Worm (Caenorhabditis elegans) whole organism, young adult: ENCODE results near the gene clec-164.

ENCODE experiments used
- F23B12.7 ChIP-seq: sonication (generic microtip); optimal IDR thresholded peaks from 2 replicates; lab custom pipeline; 2017; ENCODE audit warnings: missing genetic modification characterization, mild to moderate bottlenecking, missing compliant biosample characterization, antibody characterized with exemption, moderate library complexity; ENCODE audit not compliant: insufficient read depth
- Y53G8AR.9 ChIP-seq: fragments of 200-800 bp; sonication (Bioruptor generic); conservative IDR thresholded peaks from 2 replicates; pipeline ENCODE4 v1.3.6; 2022; ENCODE audit warnings: missing genetic modification reagents, missing genetic modification characterization, missing compliant biosample characterization
- ama-1 ChIP-seq, 3 experiments: fragments of 150-350 bp in 1 of 3; sonication (generic microtip) in 2 of 3; optimal IDR thresholded peaks; 2 replicates each; lab custom pipeline; 2014 to 2018; ENCODE audit warnings: missing biosample characterization in 2 of 3, missing genetic modification characterization in 2 of 3, missing genetic modification reagents in 2 of 3
- athp-1 ChIP-seq: sonication (generic microtip); optimal IDR thresholded peaks from 2 replicates; lab custom pipeline; 2017; ENCODE audit warnings: mild to moderate bottlenecking, missing genetic modification characterization, missing compliant biosample characterization
- efl-1 ChIP-seq: fragments of 150-350 bp; optimal IDR thresholded peaks from 2 replicates; lab custom pipeline; 2014; ENCODE audit warnings: missing biosample characterization, missing genetic modification reagents, missing genetic modification characterization
- hmg-1.2 ChIP-seq: fragments of 200-800 bp; sonication (Bioruptor generic); IDR thresholded peaks from 2 replicates; pipeline ENCODE4 v1.3.6; 2022; ENCODE audit warnings: missing genetic modification reagents, missing genetic modification characterization, missing compliant biosample characterization
- lin-40 ChIP-seq: sonication (generic microtip); optimal IDR thresholded peaks from 2 replicates; lab custom pipeline; 2016; ENCODE audit warnings: missing genetic modification characterization, mild to moderate bottlenecking, missing compliant biosample characterization, missing genotype, missing genetic modification reagents
- madf-6 ChIP-seq: fragments of 200-800 bp; sonication (Bioruptor generic); IDR thresholded peaks from 2 replicates; pipeline ENCODE4 v1.3.6; 2022; ENCODE audit warnings: missing genetic modification reagents, missing genetic modification characterization, missing compliant biosample characterization
- somi-1 ChIP-seq: fragments of 200-800 bp; sonication (Bioruptor generic); optimal IDR thresholded peaks from 2 replicates; lab custom pipeline; 2018; ENCODE audit warnings: mild to moderate bottlenecking, missing genetic modification characterization, missing compliant biosample characterization
- ztf-28 ChIP-seq: fragments of 200-800 bp; sonication (Bioruptor generic); IDR thresholded peaks from 2 replicates; pipeline ENCODE4 v1.3.6; 2022; ENCODE audit warnings: missing genetic modification reagents, missing genetic modification characterization, missing compliant biosample characterization

Gene clec-164

ce11 chrIV:763377-764063 is 47.1 kb downstream of the clec-164 start, which contains the start of gene col-103:
Gene col-103 (minus strand): TSS chrIV:763678.
- peak; percentile 39 for TF ChIP-seq lin-40 (tag; lab: Kevin White, UChicago)
- no peak for TF ChIP-seq madf-6 (GFP tag; lab: Robert Waterston, UW)
- TF ChIP-seq Y53G8AR.9: 0 out of 2 replicates have a peak, but pooled peaks have one; percentile 16
- TF ChIP-seq somi-1 (GFP tag; lab: Kevin White, UChicago): no peak
- TF ChIP-seq ztf-28 (GFP tag; lab: Robert Waterston, UW): no peak
- peak; percentile 43 for TF ChIP-seq hmg-1.2 (GFP tag; lab: Robert Waterston, UW)
- no peak for TF ChIP-seq F23B12.7 (tag; lab: Kevin White, UChicago)
- peak; percentile 91 for TF ChIP-seq ama-1 (optimal IDR thresholded peaks at IDR 0.05; lab: Kevin White, UChicago)
- no peak for TF ChIP-seq ama-1 (GFP tag; optimal IDR thresholded peaks at IDR 0.05; lab: Kevin White, UChicago)
- TF ChIP-seq athp-1 (tag; lab: Kevin White, UChicago): no peak
- no peak for TF ChIP-seq efl-1 (GFP tag; lab: Kevin White, UChicago)
